Worm (Caenorhabditis elegans): ENCODE measurements around the gene hmit-1.3.

DNA sequence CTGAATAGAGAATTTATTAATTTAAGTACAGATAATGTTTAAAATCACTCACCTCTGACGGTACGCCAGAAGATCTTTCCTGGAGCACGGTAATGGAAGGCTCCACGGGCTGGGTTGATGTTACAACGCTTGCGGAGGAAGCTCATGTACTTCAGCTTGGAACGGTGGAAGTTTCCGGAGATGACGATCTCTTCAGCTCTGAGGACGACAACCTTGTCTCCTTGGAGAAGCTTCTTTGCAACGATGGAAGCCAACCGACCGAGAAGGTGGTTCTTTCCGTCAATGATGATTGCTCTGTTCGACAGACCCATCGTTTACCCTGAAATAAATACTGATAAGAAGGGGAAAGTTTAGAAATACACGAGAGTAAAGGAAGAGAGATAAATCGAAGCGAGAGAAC is 16.1 kb downstream of the hmit-1.3 start, which contains the start of gene rpl-16:
- no peak for TF ChIP-seq pes-1 (GFP tag; IDR thresholded peaks at IDR 0.05)
- TF ChIP-seq tbx-37 (GFP tag; conservative IDR thresholded peaks at IDR 0.05), result no peak
- TF ChIP-seq scrt-1 (GFP tag; IDR thresholded peaks at IDR 0.05), result no peak
- no peak for TF ChIP-seq ama-1 (optimal IDR thresholded peaks at IDR 0.05)
- TF ChIP-seq tra-4 (tag; optimal IDR thresholded peaks at IDR 0.05), result no peak
- TF ChIP-seq hnd-1 (tag; optimal IDR thresholded peaks at IDR 0.05), result no peak
- TF ChIP-seq F13C5.2 (tag; optimal IDR thresholded peaks at IDR 0.05), result no peak
- no peak for TF ChIP-seq sea-1 (GFP tag; conservative IDR thresholded peaks at IDR 0.05)
- no peak for TF ChIP-seq ceh-36 (tag; optimal IDR thresholded peaks at IDR 0.05)
- no peak for TF ChIP-seq hmbx-1 (tag; optimal IDR thresholded peaks at IDR 0.05)
- TF ChIP-seq B0310.2 (tag; optimal IDR thresholded peaks at IDR 0.05), result no peak
